Fruit fly (Drosophila melanogaster): ENCODE measurements around the gene CG13599.
A peak's percentile ranks its signal among the peaks of the same experiment; 100 is the strongest.

Gene CG13599

dm6 chr3R:23922502-23923350 lies 8.7 kb upstream of the CG13599 start, which contains the start of the genes sba and CG31141 (continued):
- TF ChIP-seq tx (GFP tag; optimal IDR thresholded peaks at IDR 0.05) (no peak), CG11085 (GFP tag; IDR thresholded peaks at IDR 0.05) (no peak), Six4 (GFP tag; optimal IDR thresholded peaks at IDR 0.05) (no peak), HmgZ (tag; optimal IDR thresholded peaks at IDR 0.05) (peak; percentile 67), HLH3B (GFP tag; IDR thresholded peaks at IDR 0.05) (no peak), CG18764 (GFP tag; optimal IDR thresholded peaks at IDR 0.05) (no peak), CG12236 (GFP tag; optimal IDR thresholded peaks at IDR 0.05) (no peak), nom (GFP tag; optimal IDR thresholded peaks at IDR 0.05) (peak; percentile 63), kah (GFP tag; optimal IDR thresholded peaks at IDR 0.05) (peak; percentile 42), dimm (GFP tag; IDR thresholded peaks at IDR 0.05) (no peak), Drgx (GFP tag; IDR thresholded peaks at IDR 0.05) (no peak), E2f1 (GFP tag; IDR thresholded peaks at IDR 0.05) (no peak), maf-S (GFP tag; optimal IDR thresholded peaks at IDR 0.05) (no peak), hth (optimal IDR thresholded peaks at IDR 0.05) (no peak), Opbp (GFP tag; IDR thresholded peaks at IDR 0.05; ENCODE audit: partially characterized antibody) (peak; percentile 88), Dfd (GFP tag; optimal IDR thresholded peaks at IDR 0.05) (no peak), CG4617 (GFP tag; optimal IDR thresholded peaks at IDR 0.05; ENCODE audit: borderline replicate concordance) (peak; percentile 58), C15 (GFP tag; IDR thresholded peaks at IDR 0.05) (no peak), gcm (GFP tag; optimal IDR thresholded peaks at IDR 0.05) (peak; percentile 26), pb (GFP tag; optimal IDR thresholded peaks at IDR 0.05) (no peak), CG34422 (GFP tag; IDR thresholded peaks at IDR 0.05) (peak; percentile 70; the same call in 1 of the 3 replicates), sob (GFP tag; IDR thresholded peaks at IDR 0.05) (peak; percentile 41; the same call in 1 of the 2 replicates), Elba2 (GFP tag; optimal IDR thresholded peaks at IDR 0.05) (peak; percentile 93), pros (GFP tag; optimal IDR thresholded peaks at IDR 0.05) (no peak), zfh1 (GFP tag; IDR thresholded peaks at IDR 0.05) (no peak), Hsf (GFP tag; optimal IDR thresholded peaks at IDR 0.05) (peak; percentile 17), NC2α (GFP tag; optimal IDR thresholded peaks at IDR 0.05) (no peak), gro (GFP tag; optimal IDR thresholded peaks at IDR 0.05) (peak; percentile 73), CG14710 (tag; optimal IDR thresholded peaks at IDR 0.05) (peak; percentile 35), mld (GFP tag; IDR thresholded peaks at IDR 0.05; ENCODE audit: partially characterized antibody) (peak; percentile 72; the same call in 2 of the 3 replicates), tll (GFP tag; optimal IDR thresholded peaks at IDR 0.05) (peak in 1 of 2 experiments; percentile 20), CG10366 (GFP tag; IDR thresholded peaks at IDR 0.05) (no peak), CG3065 (GFP tag; optimal IDR thresholded peaks at IDR 0.05) (no peak), CG8290 (GFP tag; optimal IDR thresholded peaks at IDR 0.05) (no peak), CG8290 (tag; optimal IDR thresholded peaks at IDR 0.05) (peak in 1 of 2 experiments; percentile 81), CG9215 (GFP tag; IDR thresholded peaks at IDR 0.05) (no peak), Mad (GFP tag; optimal IDR thresholded peaks at IDR 0.05) (peak; percentile 33), trh (GFP tag; optimal IDR thresholded peaks at IDR 0.05) (no peak), CG2712 (tag; optimal IDR thresholded peaks at IDR 0.05) (peak; percentile 0), CG11093 (GFP tag; IDR thresholded peaks at IDR 0.05) (no peak), CG34224 (GFP tag; IDR thresholded peaks at IDR 0.05; ENCODE audit: partially characterized antibody) (peak; percentile 87), CG11560 (tag; IDR thresholded peaks at IDR 0.05) (no peak), abd-A (tag; optimal IDR thresholded peaks at IDR 0.05) (no peak), Camta (GFP tag; optimal IDR thresholded peaks at IDR 0.05) (no peak), E2f2 (GFP tag; IDR thresholded peaks at IDR 0.05) (peak; percentile 76), CG16815 (GFP tag; optimal IDR thresholded peaks at IDR 0.05) (no peak), CkIIα-i1 (GFP tag; IDR thresholded peaks at IDR 0.05) (no peak), az2 (GFP tag; optimal IDR thresholded peaks at IDR 0.05) (no peak), CG14667 (GFP tag; IDR thresholded peaks at IDR 0.05) (no peak), CG30020 (tag; optimal IDR thresholded peaks at IDR 0.05) (no peak), BEAF-32 (GFP tag; optimal IDR thresholded peaks at IDR 0.05) (peak; percentile 94)
